Worm (Caenorhabditis elegans): Measurements from ENCODE around the gene nspc-17.

DNA sequence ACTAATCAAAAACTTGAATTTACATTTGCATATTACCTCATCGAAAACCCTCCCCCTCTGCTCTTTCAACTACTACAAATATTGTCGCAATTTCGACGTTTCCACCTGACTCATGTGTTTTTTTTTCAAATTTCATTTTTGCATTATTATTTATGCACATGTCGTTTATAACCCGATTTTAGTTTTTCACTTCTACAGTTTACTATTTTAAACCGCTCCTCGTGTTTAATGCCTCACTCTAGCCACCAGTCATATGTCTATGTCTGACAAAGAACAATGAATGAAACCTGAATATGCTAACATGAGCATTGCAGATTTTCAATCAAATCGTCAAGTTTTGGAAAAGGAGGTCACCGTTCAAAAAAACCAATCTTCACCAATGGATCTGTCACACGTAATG, 9.1 kb upstream of the nspc-17 start, which contains the start of gene T24C2.5:
- TF ChIP-seq ces-1 (GFP tag; optimal IDR thresholded peaks at IDR 0.05) (no peak), nhr-76 (tag; optimal IDR thresholded peaks at IDR 0.05) (no peak), unc-62 (GFP tag; optimal IDR thresholded peaks at IDR 0.05) (no peak), sptf-1 (tag; optimal IDR thresholded peaks at IDR 0.05) (no peak), ceh-39 (tag; optimal IDR thresholded peaks at IDR 0.05) (no peak), unc-120 (tag; optimal IDR thresholded peaks at IDR 0.05; ENCODE audit: poor library complexity, severe bottlenecking) (no peak), pha-4 (tag; optimal IDR thresholded peaks at IDR 0.05) (no peak)

Measured in whole organism, mixed stage, embryonic.